Worm (Caenorhabditis elegans) whole organism, L4 larva: Measurements from ENCODE around the gene sma-2.
A peak's percentile ranks its signal among the peaks of the same experiment; 100 is the strongest.

Source experiments
- D1046.2 ChIP-seq: fragments of 200-800 bp; sonication (Bioruptor generic); IDR thresholded peaks from 2 replicates; pipeline ENCODE4 v1.3.6; 2022; ENCODE audit warnings: missing genetic modification characterization, missing compliant biosample characterization
- F10B5.3 ChIP-seq: sonication (generic microtip); optimal IDR thresholded peaks from 2 replicates; lab custom pipeline; 2016; ENCODE audit warnings: mild to moderate bottlenecking, missing genetic modification characterization, missing compliant biosample characterization
- R02D3.7 ChIP-seq: fragments of 150-350 bp; sonication (generic microtip); optimal IDR thresholded peaks from 3 replicates; lab custom pipeline; 2014; ENCODE audit warnings: missing biosample characterization, missing genetic modification characterization
- T20F7.1 ChIP-seq: fragments of 200-800 bp; sonication (Bioruptor generic); optimal IDR thresholded peaks from 2 replicates; lab custom pipeline; 2018; ENCODE audit warnings: mild to moderate bottlenecking, missing genetic modification characterization, missing compliant biosample characterization
- T26A8.4 ChIP-seq: fragments of 200-800 bp; sonication (Bioruptor generic); IDR thresholded peaks from 2 replicates; pipeline ENCODE4 v1.3.6; 2022; ENCODE audit warnings: missing genetic modification characterization, missing compliant biosample characterization
- Y5F2A.4 ChIP-seq: fragments of 200-800 bp; sonication (Bioruptor generic); optimal IDR thresholded peaks from 2 replicates; lab custom pipeline; 2018; ENCODE audit warnings: mild to moderate bottlenecking, missing genetic modification characterization, missing compliant biosample characterization
- Y75B8A.6 ChIP-seq: fragments of 200-800 bp; sonication (Bioruptor generic); IDR thresholded peaks from 2 replicates; pipeline ENCODE4 v1.3.6; 2022; ENCODE audit warnings: missing genetic modification reagents, missing genetic modification characterization, missing compliant biosample characterization
- ZK546.5 ChIP-seq, 2 experiments: sonication (generic microtip); optimal IDR thresholded peaks; 2 replicates each; lab custom pipeline; 2017; ENCODE audit warnings: missing biosample characterization in 2 of 2, missing genetic modification characterization in 2 of 2
- aha-1 ChIP-seq: fragments of 150-350 bp; peaks from one replicate; lab custom pipeline; 2014; ENCODE audit warnings: missing biosample characterization, missing genetic modification characterization
- attf-4 ChIP-seq: sonication (generic microtip); optimal IDR thresholded peaks from 3 replicates; lab custom pipeline; 2017; ENCODE audit warnings: missing biosample characterization, missing genetic modification characterization
- ceh-28 ChIP-seq: fragments of 150-350 bp; optimal IDR thresholded peaks from 2 replicates; lab custom pipeline; 2014; ENCODE audit warnings: missing biosample characterization, missing genetic modification reagents, missing genetic modification characterization
- ceh-44 ChIP-seq: fragments of 200-800 bp; sonication (Bioruptor generic); IDR thresholded peaks from 2 replicates; pipeline ENCODE4 v1.3.6; 2022; ENCODE audit warnings: missing genetic modification reagents, missing genetic modification characterization, missing compliant biosample characterization
- ceh-62 ChIP-seq: sonication (generic microtip); optimal IDR thresholded peaks from 2 replicates; lab custom pipeline; 2017; ENCODE audit warnings: missing biosample characterization, missing genetic modification characterization
- cey-2 ChIP-seq: sonication (generic microtip); optimal IDR thresholded peaks from 3 replicates; lab custom pipeline; 2017; ENCODE audit warnings: missing genetic modification characterization, mild to moderate bottlenecking, missing compliant biosample characterization, antibody characterized with exemption, borderline replicate concordance; ENCODE audit not compliant: insufficient read depth
- ctbp-1 ChIP-seq: fragments of 200-800 bp; sonication (Bioruptor generic); IDR thresholded peaks from 2 replicates; pipeline ENCODE4 v1.3.6; 2022; ENCODE audit warnings: missing genetic modification reagents, missing genetic modification characterization, missing compliant biosample characterization
- daf-16 ChIP-seq, 3 experiments: sonication (generic microtip); optimal IDR thresholded peaks; 2 replicates each; lab custom pipeline; 2016 to 2017; ENCODE audit warnings: missing genetic modification characterization in 3 of 3, missing genetic modification reagents in 3 of 3, mild to moderate bottlenecking in 2 of 3, missing compliant biosample characterization in 2 of 3, missing biosample characterization in 1 of 3, moderate library complexity in 1 of 3
- dmd-9 ChIP-seq: fragments of 200-800 bp; sonication (Bioruptor generic); IDR thresholded peaks from 2 replicates; pipeline ENCODE4 v1.3.6; 2022; ENCODE audit warnings: missing genetic modification reagents, missing genetic modification characterization, missing compliant biosample characterization
- duxl-1 ChIP-seq: sonication (generic microtip); optimal IDR thresholded peaks from 2 replicates; lab custom pipeline; 2016; ENCODE audit warnings: mild to moderate bottlenecking, missing genetic modification characterization, moderate library complexity, missing compliant biosample characterization; ENCODE audit not compliant: poor library complexity
- dve-1 ChIP-seq: sonication (generic microtip); optimal IDR thresholded peaks from 2 replicates; lab custom pipeline; 2017; ENCODE audit warnings: antibody characterized with exemption, mild to moderate bottlenecking, missing genetic modification characterization, missing compliant biosample characterization; ENCODE audit not compliant: insufficient read depth
- egl-27 ChIP-seq: sonication (generic microtip); optimal IDR thresholded peaks from 3 replicates; lab custom pipeline; 2017; ENCODE audit warnings: missing biosample characterization, missing genetic modification reagents, missing genetic modification characterization
- fos-1 ChIP-seq: fragments of 150-350 bp; optimal IDR thresholded peaks from 2 replicates; lab custom pipeline; 2014; ENCODE audit warnings: missing biosample characterization, missing genetic modification characterization
- gei-8 ChIP-seq: fragments of 200-800 bp; sonication (Bioruptor generic); optimal IDR thresholded peaks from 2 replicates; lab custom pipeline; 2018; ENCODE audit warnings: mild to moderate bottlenecking, missing genetic modification characterization, missing compliant biosample characterization
- hlh-30 ChIP-seq: sonication (generic microtip); optimal IDR thresholded peaks from 2 replicates; lab custom pipeline; 2017; ENCODE audit warnings: antibody characterized with exemption, mild to moderate bottlenecking, missing genetic modification characterization, missing compliant biosample characterization; ENCODE audit not compliant: insufficient read depth
- hmg-1.1 ChIP-seq: fragments of 200-800 bp; sonication (Bioruptor generic); IDR thresholded peaks from 2 replicates; pipeline ENCODE4 v1.3.6; 2022; ENCODE audit warnings: missing genetic modification reagents, missing genetic modification characterization, missing compliant biosample characterization
- lim-7 ChIP-seq: fragments of 200-800 bp; sonication (Bioruptor generic); IDR thresholded peaks from 2 replicates; pipeline ENCODE4 v1.3.6; 2022; ENCODE audit warnings: missing genetic modification characterization, missing compliant biosample characterization
- lin-13 ChIP-seq: fragments of 150-350 bp; optimal IDR thresholded peaks from 2 replicates; lab custom pipeline; 2014; ENCODE audit warnings: missing biosample characterization, missing genetic modification reagents, missing genetic modification characterization
- lin-29 ChIP-seq: fragments of 200-800 bp; sonication (Bioruptor generic); IDR thresholded peaks from 2 replicates; pipeline ENCODE4 v1.3.6; 2022; ENCODE audit warnings: missing genetic modification reagents, missing genetic modification characterization, missing compliant biosample characterization
- lsy-2 ChIP-seq, 2 experiments: fragments of 150-350 bp in 1 of 2; sonication (generic microtip) in 1 of 2; optimal IDR thresholded peaks; 2 replicates each; lab custom pipeline; 2014 to 2017; ENCODE audit warnings: missing biosample characterization in 2 of 2, missing genetic modification characterization in 2 of 2
- mep-1 ChIP-seq: fragments of 150-350 bp; sonication (generic microtip); optimal IDR thresholded peaks from 3 replicates; lab custom pipeline; 2014; ENCODE audit warnings: missing biosample characterization, missing genetic modification characterization
- nhr-10 ChIP-seq: fragments of 150-350 bp; optimal IDR thresholded peaks from 2 replicates; lab custom pipeline; 2014; ENCODE audit warnings: missing biosample characterization, missing genetic modification characterization
- nhr-102 ChIP-seq: sonication (generic microtip); optimal IDR thresholded peaks from 2 replicates; lab custom pipeline; 2016; ENCODE audit warnings: mild to moderate bottlenecking, missing genetic modification characterization, moderate library complexity, missing compliant biosample characterization
- nhr-11 ChIP-seq: fragments of 150-350 bp; optimal IDR thresholded peaks from 2 replicates; lab custom pipeline; 2014; ENCODE audit warnings: missing biosample characterization, missing genetic modification characterization
- nhr-237 ChIP-seq: sonication (generic microtip); optimal IDR thresholded peaks from 2 replicates; lab custom pipeline; 2017; ENCODE audit warnings: missing biosample characterization, missing genetic modification characterization
- nhr-25 ChIP-seq: sonication (generic microtip); optimal IDR thresholded peaks from 2 replicates; lab custom pipeline; 2017; ENCODE audit warnings: missing genetic modification characterization, mild to moderate bottlenecking, missing compliant biosample characterization, antibody characterized with exemption, moderate library complexity, borderline replicate concordance; ENCODE audit not compliant: insufficient read depth
- nhr-28 ChIP-seq: fragments of 150-350 bp; optimal IDR thresholded peaks from 2 replicates; lab custom pipeline; 2014; ENCODE audit warnings: missing biosample characterization, missing genetic modification characterization
- nhr-41 ChIP-seq: fragments of 200-800 bp; sonication (Bioruptor generic); IDR thresholded peaks from 2 replicates; pipeline ENCODE4 v1.3.6; 2022; ENCODE audit warnings: missing genetic modification reagents, missing genetic modification characterization, missing compliant biosample characterization
- nhr-48 ChIP-seq: sonication (generic microtip); optimal IDR thresholded peaks from 2 replicates; lab custom pipeline; 2016; ENCODE audit warnings: mild to moderate bottlenecking, missing genetic modification characterization, missing compliant biosample characterization
- nhr-6 ChIP-seq: fragments of 150-350 bp; optimal IDR thresholded peaks from 2 replicates; lab custom pipeline; 2014; ENCODE audit warnings: missing biosample characterization, missing genetic modification characterization
- nhr-77 ChIP-seq: fragments of 150-350 bp; optimal IDR thresholded peaks from 2 replicates; lab custom pipeline; 2014; ENCODE audit warnings: missing biosample characterization, missing genetic modification characterization
- pha-4 ChIP-seq, 2 experiments: fragments of 150-350 bp in 1 of 2; fragments of 200-800 bp in 1 of 2; sonication (Bioruptor generic) in 1 of 2; IDR thresholded peaks in 1 of 2; optimal IDR thresholded peaks in 1 of 2; 2 replicates each; pipeline versions ENCODE4 v1.3.6 to Lab custom; 2014 to 2022; ENCODE audit warnings: missing genetic modification characterization in 2 of 2, missing genetic modification reagents in 2 of 2, missing biosample characterization in 1 of 2, missing compliant biosample characterization in 1 of 2
- pqm-1 ChIP-seq: sonication (generic microtip); optimal IDR thresholded peaks from 2 replicates; lab custom pipeline; 2017; ENCODE audit warnings: missing biosample characterization, missing genetic modification characterization
- rbr-2 ChIP-seq: sonication (generic microtip); optimal IDR thresholded peaks from 2 replicates; lab custom pipeline; 2016; ENCODE audit warnings: missing genotype, missing genetic modification characterization, missing compliant biosample characterization
- sdz-12 ChIP-seq: fragments of 200-800 bp; sonication (Bioruptor generic); optimal IDR thresholded peaks from 2 replicates; lab custom pipeline; 2018; ENCODE audit warnings: mild to moderate bottlenecking, missing genetic modification characterization, missing compliant biosample characterization
- set-16 ChIP-seq: fragments of 200-800 bp; sonication (Bioruptor generic); IDR thresholded peaks from 2 replicates; pipeline ENCODE4 v1.3.6; 2022; ENCODE audit warnings: missing genetic modification reagents, missing genetic modification characterization, missing compliant biosample characterization
- snpc-1.2 ChIP-seq: fragments of 200-800 bp; sonication (Bioruptor generic); IDR thresholded peaks from 2 replicates; pipeline ENCODE4 v1.3.6; 2022; ENCODE audit warnings: missing genetic modification reagents, missing genetic modification characterization, missing compliant biosample characterization
- snpc-4 ChIP-seq: fragments of 150-350 bp; optimal IDR thresholded peaks from 2 replicates; lab custom pipeline; 2014; ENCODE audit warnings: missing biosample characterization, missing genetic modification characterization
- spr-1 ChIP-seq: sonication (generic microtip); optimal IDR thresholded peaks from 2 replicates; lab custom pipeline; 2016; ENCODE audit warnings: mild to moderate bottlenecking, missing genetic modification characterization, missing compliant biosample characterization
- unc-62 ChIP-seq, 3 experiments: fragments of 150-350 bp in 1 of 3; sonication (generic microtip); optimal IDR thresholded peaks in 2 of 3; peaks in 1 of 3; 1 replicate in 1 of 3; 2 replicates in 2 of 3; lab custom pipeline; 2014 to 2017; ENCODE audit warnings: missing biosample characterization in 3 of 3, missing genetic modification characterization in 3 of 3, missing genetic modification reagents in 3 of 3, missing genotype in 1 of 3
- zag-1 ChIP-seq: fragments of 150-350 bp; optimal IDR thresholded peaks from 2 replicates; lab custom pipeline; 2014; ENCODE audit warnings: missing biosample characterization, missing genetic modification characterization
- zfp-2 ChIP-seq: sonication (generic microtip); optimal IDR thresholded peaks from 2 replicates; lab custom pipeline; 2016; ENCODE audit warnings: mild to moderate bottlenecking, missing genetic modification characterization, missing compliant biosample characterization
- zip-2 ChIP-seq: fragments of 150-350 bp; optimal IDR thresholded peaks from 2 replicates; lab custom pipeline; 2014; ENCODE audit warnings: missing biosample characterization, missing genetic modification characterization

The sma-2 gene

ce11 chrIII:8733667-8734066, 15.8 kb upstream of the sma-2 start (continued):
- TF ChIP-seq T20F7.1 (GFP tag; lab: Kevin White, UChicago) (peak; percentile 1), Y5F2A.4 (GFP tag; lab: Kevin White, UChicago) (no peak), rbr-2 (tag; lab: Kevin White, UChicago) (no peak), Y75B8A.6 (GFP tag; lab: Robert Waterston, UW) (no peak), R02D3.7 (no peak), D1046.2 (GFP tag; lab: Robert Waterston, UW) (no peak), cey-2 (no peak), lin-29 (GFP tag; lab: Robert Waterston, UW) (no peak), lsy-2 (tag; optimal IDR thresholded peaks at IDR 0.05; lab: Kevin White, UChicago) (no peak), snpc-4 (tag; lab: Kevin White, UChicago) (no peak), pha-4 (GFP tag; IDR thresholded peaks at IDR 0.05; lab: Robert Waterston, UW) (no peak), pha-4 (tag; optimal IDR thresholded peaks at IDR 0.05; lab: Kevin White, UChicago) (no peak), pqm-1 (tag; lab: Kevin White, UChicago) (peak; percentile 88), hlh-30 (tag; lab: Kevin White, UChicago) (peak; percentile 53), nhr-25 (tag; lab: Kevin White, UChicago) (no peak), ctbp-1 (no peak), dve-1 (tag; lab: Kevin White, UChicago) (peak; percentile 94), daf-16 (GFP tag; optimal IDR thresholded peaks at IDR 0.05; lab: Kevin White, UChicago) (peak in 1 of 2 experiments; percentile 28), daf-16 (tag; optimal IDR thresholded peaks at IDR 0.05; lab: Kevin White, UChicago) (peak; percentile 52), ceh-44 (no peak), nhr-237 (tag; lab: Kevin White, UChicago) (no peak), F10B5.3 (tag; lab: Kevin White, UChicago) (no peak), mep-1 (tag; lab: Kevin White, UChicago) (no peak), nhr-6 (tag; lab: Kevin White, UChicago) (no peak), unc-62 (GFP tag; optimal IDR thresholded peaks at IDR 0.05 in 1 of 2; lab: Kevin White, UChicago) (no peak), unc-62 (tag; optimal IDR thresholded peaks at IDR 0.05; lab: Kevin White, UChicago) (no peak), nhr-48 (tag; lab: Kevin White, UChicago) (no peak), nhr-11 (no peak), fos-1 (no peak), zfp-2 (no peak), zag-1 (no peak), snpc-1.2 (GFP tag; lab: Robert Waterston, UW) (no peak), nhr-10 (no peak), ceh-28 (tag; lab: Kevin White, UChicago) (no peak), nhr-28 (tag; lab: Kevin White, UChicago) (peak; percentile 44), nhr-102 (tag; lab: Kevin White, UChicago) (peak; percentile 56), hmg-1.1 (GFP tag; lab: Robert Waterston, UW) (no peak), ZK546.5 (tag; optimal IDR thresholded peaks at IDR 0.05; lab: Kevin White, UChicago) (no peak), set-16 (GFP tag; lab: Robert Waterston, UW) (no peak), nhr-77 (peak; percentile 10), gei-8 (no peak), lin-13 (GFP tag; lab: Kevin White, UChicago) (no peak), ceh-62 (tag; lab: Kevin White, UChicago) (no peak), duxl-1 (tag; lab: Kevin White, UChicago) (no peak), attf-4 (tag; lab: Kevin White, UChicago) (no peak), lim-7 (GFP tag; lab: Robert Waterston, UW) (no peak), aha-1 (peak; percentile 8), egl-27 (tag; lab: Kevin White, UChicago) (no peak), sdz-12 (GFP tag; lab: Kevin White, UChicago) (no peak), T26A8.4 (GFP tag; lab: Robert Waterston, UW) (no peak), zip-2 (tag; lab: Kevin White, UChicago) (no peak), spr-1 (tag; lab: Kevin White, UChicago) (no peak), dmd-9 (GFP tag; lab: Robert Waterston, UW) (no peak), nhr-41 (no peak)
